Fruit fly (Drosophila melanogaster): ENCODE results near the gene TwdlS.

DNA sequence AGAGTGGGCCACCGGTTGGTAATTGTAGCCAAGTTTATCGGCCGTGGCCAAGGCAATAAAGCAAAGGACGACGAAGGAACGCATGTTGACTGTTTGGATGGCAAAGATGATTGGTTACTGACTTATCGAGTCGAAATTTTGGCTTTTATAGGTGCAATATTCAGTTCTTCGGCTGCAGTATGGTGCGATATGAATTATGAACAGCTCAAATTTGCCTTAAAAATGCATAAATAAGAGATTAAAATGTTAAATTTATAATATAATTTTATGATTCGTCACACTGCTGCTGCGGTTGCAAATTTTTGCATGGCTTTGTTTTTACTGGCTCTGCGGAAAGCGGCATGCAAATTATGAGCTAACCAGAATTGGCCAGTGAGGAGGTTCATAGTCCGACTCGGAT, 7.9 kb upstream of the TwdlS start, which contains the start of gene TwdlK:
- TF ChIP-seq Myc (optimal IDR thresholded peaks at IDR 0.05) (no peak), h (optimal IDR thresholded peaks at IDR 0.05) (no peak), Sin3A (optimal IDR thresholded peaks at IDR 0.05) (no peak), insv (optimal IDR thresholded peaks at IDR 0.05) (no peak)

Data from Kc167 (cell line).